Worm (Caenorhabditis elegans): ENCODE data around the gene C15B12.1.

- no peak for TF ChIP-seq ztf-7 (tag; optimal IDR thresholded peaks at IDR 0.05)
- no peak for TF ChIP-seq ces-1 (GFP tag; optimal IDR thresholded peaks at IDR 0.05)
- no peak for TF ChIP-seq skn-1 (tag; optimal IDR thresholded peaks at IDR 0.05)
- no peak for TF ChIP-seq fkh-10 (GFP tag; optimal IDR thresholded peaks at IDR 0.05)
Measured at ce11 chrX:6509813-6510212, 33.2 kb downstream of the C15B12.1 start.
